Worm (Caenorhabditis elegans): ENCODE data around the gene H40L08.7.
A peak's percentile ranks its signal among the peaks of the same experiment; 100 is the strongest.

DNA sequence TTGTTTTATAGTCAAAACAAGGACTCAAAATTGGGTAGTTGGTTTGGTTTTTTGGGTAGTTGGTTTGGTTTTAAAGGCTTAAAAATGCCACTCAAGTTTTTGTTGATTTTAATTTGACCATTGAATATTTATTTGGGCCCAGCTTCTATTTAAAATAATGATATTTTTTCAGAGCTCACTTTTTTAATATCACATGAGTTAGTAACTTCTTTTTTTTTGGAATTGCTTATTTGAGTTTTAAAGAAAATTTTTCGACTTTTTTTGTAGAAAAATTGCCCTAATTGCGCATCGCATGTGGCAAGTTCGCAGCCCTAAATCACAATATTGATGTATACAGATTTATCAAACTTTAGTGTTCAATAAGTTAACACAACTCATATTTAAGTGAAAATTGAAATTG lies 41.8 kb downstream of the H40L08.7 start:
- TF ChIP-seq F49E8.2 (tag; optimal IDR thresholded peaks at IDR 0.05; ENCODE audit: borderline replicate concordance) (no peak), mdl-1 (tag; optimal IDR thresholded peaks at IDR 0.05) (no peak), tag-97 (GFP tag; IDR thresholded peaks at IDR 0.05) (no peak), unc-62 (GFP tag; optimal IDR thresholded peaks at IDR 0.05 in 1 of 2) (peak in 1 of 2 experiments; percentile 93), unc-62 (tag; optimal IDR thresholded peaks at IDR 0.05) (no peak), dpl-1 (GFP tag; optimal IDR thresholded peaks at IDR 0.05) (no peak), nhr-77 (tag; optimal IDR thresholded peaks at IDR 0.05) (no peak), mxl-2 (GFP tag; conservative IDR thresholded peaks at IDR 0.05) (no peak), egl-27 (tag; optimal IDR thresholded peaks at IDR 0.05) (no peak)
